Worm (Caenorhabditis elegans) whole organism, L2 larva: Measurements from ENCODE around the gene Y46C8AM.1.

ENCODE experiments used
- R02D3.7 ChIP-seq: fragments of 150-350 bp; optimal IDR thresholded peaks from 2 replicates; lab custom pipeline; 2014; ENCODE audit warnings: missing biosample characterization, missing genetic modification characterization
- ZK546.5 ChIP-seq: sonication (generic microtip); optimal IDR thresholded peaks from 2 replicates; lab custom pipeline; 2017; ENCODE audit warnings: missing biosample characterization, missing genetic modification characterization
- blmp-1 ChIP-seq: sonication (generic microtip); optimal IDR thresholded peaks from 2 replicates; lab custom pipeline; 2017; ENCODE audit warnings: missing genetic modification characterization, mild to moderate bottlenecking, missing compliant biosample characterization, antibody characterized with exemption, moderate library complexity; ENCODE audit not compliant: insufficient read depth
- ceh-82 ChIP-seq: fragments of 150-350 bp; optimal IDR thresholded peaks from 2 replicates; lab custom pipeline; 2014; ENCODE audit warnings: missing biosample characterization, missing genetic modification characterization
- egl-27 ChIP-seq: sonication (generic microtip); optimal IDR thresholded peaks from 3 replicates; lab custom pipeline; 2017; ENCODE audit warnings: missing biosample characterization, missing genetic modification reagents, missing genetic modification characterization
- elt-3 ChIP-seq: sonication (generic microtip); optimal IDR thresholded peaks from 2 replicates; lab custom pipeline; 2017; ENCODE audit warnings: missing biosample characterization, missing genetic modification characterization
- fos-1 ChIP-seq: fragments of 150-350 bp; optimal IDR thresholded peaks from 2 replicates; lab custom pipeline; 2014; ENCODE audit warnings: missing biosample characterization, missing genetic modification characterization
- gmeb-1 ChIP-seq: fragments of 150-350 bp; optimal IDR thresholded peaks from 2 replicates; lab custom pipeline; 2014; ENCODE audit warnings: missing biosample characterization, missing genetic modification characterization
- mdl-1 ChIP-seq, 2 experiments: fragments of 150-350 bp in 1 of 2; sonication (generic microtip) in 1 of 2; optimal IDR thresholded peaks; 2 replicates each; lab custom pipeline; 2017; ENCODE audit warnings: missing biosample characterization in 2 of 2, missing genetic modification characterization in 2 of 2
- nhr-11 ChIP-seq: fragments of 150-350 bp; optimal IDR thresholded peaks from 2 replicates; lab custom pipeline; 2014; ENCODE audit warnings: missing biosample characterization, missing genetic modification characterization
- nhr-237 ChIP-seq: fragments of 150-350 bp; optimal IDR thresholded peaks from 2 replicates; lab custom pipeline; 2014; ENCODE audit warnings: missing biosample characterization, missing genetic modification characterization
- nhr-6 ChIP-seq: fragments of 150-350 bp; optimal IDR thresholded peaks from 2 replicates; lab custom pipeline; 2014; ENCODE audit warnings: missing biosample characterization, missing genetic modification characterization
- snpc-4 ChIP-seq: fragments of 150-350 bp; optimal IDR thresholded peaks from 2 replicates; lab custom pipeline; 2014; ENCODE audit warnings: missing biosample characterization, missing genetic modification characterization
- unc-55 ChIP-seq: fragments of 150-350 bp; sonication (generic microtip); optimal IDR thresholded peaks from 3 replicates; lab custom pipeline; 2014; ENCODE audit warnings: missing biosample characterization, missing genetic modification reagents, missing genetic modification characterization

DNA sequence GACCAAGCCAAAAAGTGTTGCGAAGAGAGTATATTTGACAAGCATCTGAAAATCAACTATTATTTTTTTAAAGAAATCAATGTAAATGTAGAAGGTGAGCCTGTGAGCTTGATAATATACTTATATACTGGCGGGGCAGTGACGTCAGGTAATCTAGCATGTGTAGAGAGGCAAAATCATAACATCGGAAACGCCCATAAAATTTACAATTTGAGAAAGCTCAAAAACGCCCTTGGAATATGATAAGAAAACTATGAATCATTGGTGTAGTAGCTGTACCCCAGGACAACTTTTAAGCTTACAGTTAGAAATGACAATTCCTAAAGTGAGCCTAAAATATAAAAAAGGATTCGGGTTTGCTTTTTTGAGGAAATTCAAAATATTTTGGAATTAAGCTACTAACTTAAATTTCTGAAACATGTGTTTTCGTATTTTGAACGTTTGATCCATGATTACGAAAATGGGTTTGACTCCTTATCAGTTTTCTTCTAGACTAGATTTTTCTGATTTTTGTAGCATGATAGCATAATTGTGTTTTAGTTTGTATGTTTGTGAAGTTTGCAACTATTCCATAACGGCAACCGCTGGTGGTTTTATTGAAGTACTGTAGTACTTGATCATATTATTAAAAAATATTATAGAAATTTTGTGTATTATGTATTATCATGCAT, 20.9 kb upstream of the Y46C8AM.1 start, which contains the start of gene clec-174:
- no peak for TF ChIP-seq nhr-6 (tag; lab: Kevin White, UChicago)
- TF ChIP-seq blmp-1 (tag; lab: Kevin White, UChicago) = no peak
- no peak for TF ChIP-seq mdl-1 (tag; optimal IDR thresholded peaks at IDR 0.05; lab: Kevin White, UChicago)
- TF ChIP-seq fos-1 (tag; lab: Kevin White, UChicago) = no peak
- TF ChIP-seq egl-27 = no peak
- no peak for TF ChIP-seq gmeb-1
- no peak for TF ChIP-seq ZK546.5 (tag; lab: Kevin White, UChicago)
- no peak for TF ChIP-seq R02D3.7
- no peak for TF ChIP-seq nhr-11 (tag; lab: Kevin White, UChicago)
- TF ChIP-seq ceh-82 (tag; lab: Kevin White, UChicago) = no peak
- TF ChIP-seq nhr-237 (tag; lab: Kevin White, UChicago) = no peak
- no peak for TF ChIP-seq snpc-4
- no peak for TF ChIP-seq unc-55 (GFP tag; lab: Kevin White, UChicago)
- TF ChIP-seq elt-3 (tag; lab: Kevin White, UChicago) = no peak
